Worm (Caenorhabditis elegans): ENCODE results near the gene C06B3.16.

- no peak for TF ChIP-seq ama-1 (optimal IDR thresholded peaks at IDR 0.05)
- no peak for TF ChIP-seq ceh-36 (tag; optimal IDR thresholded peaks at IDR 0.05)
- no peak for TF ChIP-seq F13C5.2 (tag; optimal IDR thresholded peaks at IDR 0.05)
- no peak for TF ChIP-seq B0310.2 (tag; optimal IDR thresholded peaks at IDR 0.05)
- no peak for TF ChIP-seq hmbx-1 (tag; optimal IDR thresholded peaks at IDR 0.05)
- TF ChIP-seq scrt-1 (GFP tag; IDR thresholded peaks at IDR 0.05): no peak
These were observed 25.2 kb upstream of the C06B3.16 start, which contains the start of gene stdh-1 for ce11 chrV:13906166-13906565.

Measured in whole organism, early embryonic.